Worm (Caenorhabditis elegans) whole organism, midembryonic: Measurements from ENCODE around the gene F59A6.3.

Source experiments
- cog-1 ChIP-seq: sonication (generic microtip); optimal IDR thresholded peaks from 2 replicates; lab custom pipeline; 2016; ENCODE audit warnings: missing genetic modification characterization, missing compliant biosample characterization
- klf-2 ChIP-seq: fragments of 200-800 bp; sonication (Bioruptor generic); conservative IDR thresholded peaks from 2 replicates; pipeline ENCODE4 v1.3.6; 2022; ENCODE audit warnings: missing genetic modification reagents, missing genetic modification characterization, missing compliant biosample characterization
- med-1 ChIP-seq: sonication (generic microtip); optimal IDR thresholded peaks from 2 replicates; lab custom pipeline; 2017; ENCODE audit warnings: missing genetic modification characterization, mild to moderate bottlenecking, missing compliant biosample characterization, antibody characterized with exemption, missing genetic modification reagents; ENCODE audit not compliant: insufficient read depth
- ref-1 ChIP-seq: fragments of 200-800 bp; sonication (Bioruptor generic); conservative IDR thresholded peaks from 2 replicates; pipeline ENCODE4 v1.3.6; 2022; ENCODE audit warnings: missing genetic modification reagents, missing genetic modification characterization, missing compliant biosample characterization

- TF ChIP-seq klf-2 (GFP tag; lab: Robert Waterston, UW) (no peak), cog-1 (tag; lab: Kevin White, UChicago) (no peak), ref-1 (GFP tag; lab: Robert Waterston, UW) (no peak), med-1 (GFP tag; lab: Kevin White, UChicago) (no peak)
Observed at ce11 chrII:4999122-4999521, 9.0 kb upstream of the F59A6.3 start, which contains the start of gene citk-2.
